Fruit fly (Drosophila melanogaster) whole organism, wandering third instar larva: ENCODE measurements around the gene CG11162.

Source experiments
- Abd-B ChIP-seq: fragments of >200 bp; optimal IDR thresholded peaks from 2 replicates; lab custom pipeline; 2017; ENCODE audit warnings: missing biosample characterization, missing genetic modification characterization
- CG32264 ChIP-seq: fragments of 200-800 bp; sonication (Bioruptor generic); optimal IDR thresholded peaks from 2 replicates; lab custom pipeline; 2016; ENCODE audit warnings: missing biosample characterization, missing genetic modification characterization
- Hr83 ChIP-seq: fragments of 200-300 bp; sonication (Bioruptor generic); optimal IDR thresholded peaks from 2 replicates; lab custom pipeline; 2016; ENCODE audit warnings: missing biosample characterization, mild to moderate bottlenecking, missing genetic modification characterization, moderate library complexity; ENCODE audit not compliant: poor library complexity, severe bottlenecking
- Myc ChIP-seq: fragments of >200 bp; optimal IDR thresholded peaks from 2 replicates; lab custom pipeline; 2017
- OdsH ChIP-seq: fragments of 200-800 bp; sonication (Bioruptor generic); optimal IDR thresholded peaks from 2 replicates; lab custom pipeline; 2016; ENCODE audit warnings: missing biosample characterization, mild to moderate bottlenecking, missing genetic modification characterization
- br ChIP-seq: fragments of 200-800 bp; sonication (Bioruptor generic); optimal IDR thresholded peaks from 2 replicates; lab custom pipeline; 2016; ENCODE audit warnings: missing biosample characterization, missing genetic modification characterization
- brk ChIP-seq: fragments of 200-800 bp; sonication (Bioruptor generic); optimal IDR thresholded peaks from 2 replicates; lab custom pipeline; 2016; ENCODE audit warnings: missing biosample characterization, mild to moderate bottlenecking, missing genetic modification characterization
- ey ChIP-seq: fragments of 200-800 bp; sonication (Bioruptor generic); optimal IDR thresholded peaks from 2 replicates; lab custom pipeline; 2016; ENCODE audit warnings: missing biosample characterization, missing genetic modification characterization
- h ChIP-seq: fragments of 200-800 bp; sonication (Bioruptor generic); optimal IDR thresholded peaks from 3 replicates; lab custom pipeline; 2016; ENCODE audit warnings: missing biosample characterization, mild to moderate bottlenecking, missing genetic modification characterization
- pan ChIP-seq: fragments of >200 bp; optimal IDR thresholded peaks from 2 replicates; lab custom pipeline; 2017
- psq ChIP-seq: fragments of 200-800 bp; sonication (Bioruptor generic); optimal IDR thresholded peaks from 3 replicates; lab custom pipeline; 2017; ENCODE audit warnings: missing biosample characterization, mild to moderate bottlenecking, missing genetic modification characterization, moderate library complexity
- usp ChIP-seq: fragments of >200 bp; optimal IDR thresholded peaks from 2 replicates; lab custom pipeline; 2017; ENCODE audit warnings: missing biosample characterization, missing genetic modification characterization

DNA sequence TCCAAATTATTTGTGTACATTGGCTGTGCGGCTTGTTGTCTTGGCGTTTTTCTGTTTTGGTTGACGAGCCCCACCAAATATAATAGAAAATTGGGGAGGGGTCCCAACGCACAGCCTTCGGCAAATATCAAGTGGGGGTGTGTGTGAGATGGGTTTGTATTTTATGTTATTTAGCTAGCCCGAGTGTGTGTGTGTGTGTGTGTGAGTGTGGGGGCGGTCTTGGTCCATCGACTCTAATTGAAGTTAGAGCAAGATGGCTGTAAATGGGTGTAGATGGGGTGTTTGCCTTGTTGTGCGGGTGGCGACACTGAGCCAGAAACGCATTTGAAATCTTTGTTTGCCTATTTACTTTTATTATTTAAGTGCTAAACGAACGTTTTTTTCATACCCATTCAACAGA is 44.1 kb upstream of the CG11162 start:
- TF ChIP-seq OdsH (GFP tag; lab: Kevin White, UChicago) (no peak), br (GFP tag; lab: Kevin White, UChicago) (no peak), h (GFP tag; lab: Kevin White, UChicago) (no peak), ey (no peak), Hr83 (GFP tag; lab: Kevin White, UChicago) (no peak), Myc (lab: Kevin White, UChicago) (no peak), usp (no peak), brk (GFP tag; lab: Kevin White, UChicago) (no peak), psq (GFP tag; lab: Kevin White, UChicago) (no peak), pan (lab: Kevin White, UChicago) (no peak), CG32264 (no peak), Abd-B (no peak)
